Fruit fly (Drosophila melanogaster): Measurements from ENCODE around the gene ed.

ed gene

DNA sequence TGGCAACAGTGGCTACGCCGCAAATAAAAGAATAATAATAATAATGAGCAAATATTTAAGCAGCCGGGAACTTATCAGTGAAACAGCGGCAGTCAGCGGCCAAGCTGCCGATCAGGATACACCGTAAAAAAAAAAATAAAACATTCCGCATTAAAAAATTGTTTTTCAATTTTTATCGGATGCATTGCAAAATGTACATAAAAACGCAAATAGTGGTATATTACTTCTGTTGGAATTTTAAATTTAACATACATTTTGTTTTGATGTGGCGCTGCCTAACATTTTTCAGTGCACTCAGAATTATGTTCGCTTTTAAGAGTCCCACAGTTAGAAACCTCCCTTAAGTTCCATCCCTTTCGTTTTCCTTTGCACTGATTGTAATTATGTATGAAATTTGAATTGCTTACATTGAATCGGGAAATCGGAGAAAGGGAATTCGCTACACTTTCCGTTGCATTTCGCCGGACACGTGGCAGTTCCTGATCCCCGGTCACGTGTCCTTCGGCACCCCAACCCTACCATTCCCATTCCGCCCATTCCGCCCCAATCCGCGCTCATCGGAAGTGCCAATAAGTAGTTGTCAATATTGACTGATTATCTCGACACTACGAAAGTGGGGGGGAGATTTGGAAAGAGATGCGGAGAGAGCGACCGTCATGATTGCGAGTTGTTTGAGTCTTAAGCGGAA, 88.0 kb downstream of the ed start (continued):
- peak; percentile 78 for TF ChIP-seq CG32772 (GFP tag; IDR thresholded peaks at IDR 0.05)
- TF ChIP-seq CG4820 (GFP tag; optimal IDR thresholded peaks at IDR 0.05), result peak; percentile 84
- TF ChIP-seq dan (GFP tag; IDR thresholded peaks at IDR 0.05), result peak; percentile 32; the same call in 1 of the 2 replicates
- peak; percentile 57 for TF ChIP-seq CG31365 (tag; optimal IDR thresholded peaks at IDR 0.05)
- peak; percentile 78 for TF ChIP-seq CG15269 (tag; optimal IDR thresholded peaks at IDR 0.05)
- no peak for TF ChIP-seq nerfin-2 (GFP tag; IDR thresholded peaks at IDR 0.05; ENCODE audit: partially characterized antibody)
- TF ChIP-seq CG7357 (GFP tag; IDR thresholded peaks at IDR 0.05), result peak; percentile 65; the same call in 1 of the 3 replicates
- no peak; the same call in 1 of the 2 replicates for TF ChIP-seq CG17612 (GFP tag; IDR thresholded peaks at IDR 0.05)
- TF ChIP-seq pros (GFP tag; optimal IDR thresholded peaks at IDR 0.05), result peak; percentile 79
- TF ChIP-seq Pdp1 (GFP tag; optimal IDR thresholded peaks at IDR 0.05), result peak in 1 of 2 experiments; percentile 79
- no peak for TF ChIP-seq mld (GFP tag; IDR thresholded peaks at IDR 0.05; ENCODE audit: partially characterized antibody)
- peak; percentile 69 for TF ChIP-seq Six4 (GFP tag; optimal IDR thresholded peaks at IDR 0.05)
- peak; percentile 80 for TF ChIP-seq ken (GFP tag; IDR thresholded peaks at IDR 0.05)
- TF ChIP-seq toy (GFP tag; IDR thresholded peaks at IDR 0.05), result peak; percentile 53; the same call in 1 of the 2 replicates
- peak; percentile 84 for TF ChIP-seq CG11695 (GFP tag; IDR thresholded peaks at IDR 0.05)
- TF ChIP-seq CG18764 (GFP tag; optimal IDR thresholded peaks at IDR 0.05), result peak; percentile 81
- peak; percentile 58 for TF ChIP-seq Kr (GFP tag; optimal IDR thresholded peaks at IDR 0.05)
- TF ChIP-seq lilli (GFP tag; optimal IDR thresholded peaks at IDR 0.05), result peak; percentile 75
- TF ChIP-seq grn (GFP tag; optimal IDR thresholded peaks at IDR 0.05), result peak; percentile 34
- TF ChIP-seq prd (optimal IDR thresholded peaks at IDR 0.05), result no peak
- peak; percentile 91 for TF ChIP-seq prd (GFP tag; IDR thresholded peaks at IDR 0.05)
- TF ChIP-seq kni (GFP tag; optimal IDR thresholded peaks at IDR 0.05), result peak; percentile 73
- TF ChIP-seq CG10209 (GFP tag; optimal IDR thresholded peaks at IDR 0.05), result peak; percentile 66
- TF ChIP-seq CG30403 (GFP tag; optimal IDR thresholded peaks at IDR 0.05), result peak; percentile 79
- peak; percentile 73 for TF ChIP-seq CG12299 (tag; optimal IDR thresholded peaks at IDR 0.05)
- peak; percentile 85 for TF ChIP-seq CG1603 (tag; optimal IDR thresholded peaks at IDR 0.05)
- peak; percentile 91 for TF ChIP-seq gem (tag; optimal IDR thresholded peaks at IDR 0.05)
- peak; percentile 37 for TF ChIP-seq CG2116 (GFP tag; optimal IDR thresholded peaks at IDR 0.05)
- peak; percentile 59 for TF ChIP-seq CG6654 (GFP tag; optimal IDR thresholded peaks at IDR 0.05)
- peak; percentile 48 for TF ChIP-seq en (GFP tag; optimal IDR thresholded peaks at IDR 0.05)
- TF ChIP-seq CG5953 (GFP tag; IDR thresholded peaks at IDR 0.05), result peak; percentile 69
- TF ChIP-seq fru (optimal IDR thresholded peaks at IDR 0.05), result no peak
- TF ChIP-seq wek (GFP tag; optimal IDR thresholded peaks at IDR 0.05), result no peak
- 0 out of 3 replicates have a peak, but pooled peaks have one; percentile 24 for TF ChIP-seq C15 (GFP tag; IDR thresholded peaks at IDR 0.05)
- peak; percentile 71 for TF ChIP-seq ind (GFP tag; optimal IDR thresholded peaks at IDR 0.05)
- peak; percentile 65 for TF ChIP-seq kay (GFP tag; optimal IDR thresholded peaks at IDR 0.05)
- TF ChIP-seq Dip2 (GFP tag; IDR thresholded peaks at IDR 0.05), result no peak
- peak; percentile 77 for TF ChIP-seq slbo (GFP tag; IDR thresholded peaks at IDR 0.05)
- TF ChIP-seq Atf6 (GFP tag; IDR thresholded peaks at IDR 0.05), result peak; percentile 70
- TF ChIP-seq CG10147 (GFP tag; optimal IDR thresholded peaks at IDR 0.05), result peak; percentile 66
- TF ChIP-seq CG18619 (GFP tag; optimal IDR thresholded peaks at IDR 0.05), result peak; percentile 63
- peak; percentile 78 for TF ChIP-seq gcm (GFP tag; optimal IDR thresholded peaks at IDR 0.05)
- TF ChIP-seq Trl (optimal IDR thresholded peaks at IDR 0.05), result no peak
- peak; percentile 81 for TF ChIP-seq Trl (GFP tag; optimal IDR thresholded peaks at IDR 0.05)
- no peak for TF ChIP-seq Scr (GFP tag; IDR thresholded peaks at IDR 0.05; ENCODE audit: partially characterized antibody)
- TF ChIP-seq danr (GFP tag; IDR thresholded peaks at IDR 0.05), result 0 out of 2 replicates have a peak, but pooled peaks have one; percentile 17
- TF ChIP-seq CG10462 (GFP tag; optimal IDR thresholded peaks at IDR 0.05), result peak; percentile 73
- peak; percentile 61 for TF ChIP-seq Fer2 (tag; optimal IDR thresholded peaks at IDR 0.05)
- TF ChIP-seq ci (GFP tag; IDR thresholded peaks at IDR 0.05), result peak; percentile 89
- peak; percentile 35 for TF ChIP-seq CG4328 (GFP tag; optimal IDR thresholded peaks at IDR 0.05)
